Worm (Caenorhabditis elegans) whole organism, young adult: ENCODE measurements around the gene srg-27.

Experiments
- ZK185.1 ChIP-seq: sonication (generic microtip); optimal IDR thresholded peaks from 2 replicates; lab custom pipeline; 2016; ENCODE audit warnings: mild to moderate bottlenecking, missing genetic modification characterization, missing compliant biosample characterization; ENCODE audit not compliant: poor library complexity, severe bottlenecking
- snpc-4 ChIP-seq, 5 experiments: fragments of 150-350 bp in 1 of 5; sonication (generic microtip) in 4 of 5; optimal IDR thresholded peaks; 2 replicates each; lab custom pipeline; 2014 to 2018; ENCODE audit warnings: missing genetic modification characterization in 5 of 5, missing biosample characterization in 3 of 5, antibody characterized with exemption in 2 of 5, mild to moderate bottlenecking in 2 of 5, missing compliant biosample characterization in 2 of 5, missing genotype in 2 of 5, moderate library complexity in 2 of 5, missing genetic modification reagents in 1 of 5

DNA sequence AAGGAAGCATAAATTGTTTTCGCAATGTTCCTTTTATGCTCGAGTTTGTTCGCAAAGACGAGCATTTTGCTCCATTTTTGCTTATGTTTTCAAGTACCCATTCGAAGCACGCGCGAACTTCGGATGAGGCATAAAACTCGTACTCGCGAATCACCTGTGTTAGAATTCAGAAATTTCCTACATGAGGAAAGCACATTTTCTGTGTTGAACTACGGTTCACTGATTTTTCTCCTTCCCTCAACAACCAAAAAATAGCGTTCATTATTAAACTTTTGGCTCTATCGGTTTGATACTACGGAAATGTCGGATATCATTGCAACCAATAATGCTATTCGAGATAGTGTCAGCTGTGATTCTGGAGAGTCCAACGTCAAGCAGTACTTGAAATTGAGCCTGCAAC is 5.0 kb upstream of the srg-27 start, which contains the start of gene srg-28:
- TF ChIP-seq snpc-4 (GFP tag; optimal IDR thresholded peaks at IDR 0.05; lab: Kevin White, UChicago) (no peak), snpc-4 (tag; optimal IDR thresholded peaks at IDR 0.05; lab: Kevin White, UChicago) (no peak), ZK185.1 (tag; lab: Kevin White, UChicago) (no peak)
